Fruit fly (Drosophila melanogaster) whole organism, embryonic: Measurements from ENCODE around the gene foxo.

Source experiments
- Bgb ChIP-seq: fragments of 200-800 bp; sonication (Bioruptor generic); IDR thresholded peaks from 2 replicates; pipeline ENCODE4 v1.3.6; 2022; ENCODE audit warnings: missing biosample characterization, missing genetic modification characterization; ENCODE audit not compliant: partially characterized antibody
- C15 ChIP-seq: fragments of 200-800 bp; sonication (Bioruptor generic); IDR thresholded peaks from 3 replicates; pipeline ENCODE4 v1.3.6; 2022; ENCODE audit warnings: missing biosample characterization, missing genetic modification characterization
- CG10274 ChIP-seq: fragments of 200-800 bp; sonication (Bioruptor generic); optimal IDR thresholded peaks from 3 replicates; lab custom pipeline; 2017; ENCODE audit warnings: missing biosample characterization, mild to moderate bottlenecking, missing genetic modification characterization
- CG10565 ChIP-seq: fragments of 200-800 bp; sonication (Bioruptor generic); optimal IDR thresholded peaks from 3 replicates; lab custom pipeline; 2016; ENCODE audit warnings: missing biosample characterization, mild to moderate bottlenecking, missing genetic modification characterization
- CG10654 ChIP-seq: fragments of 200-800 bp; sonication (Bioruptor generic); optimal IDR thresholded peaks from 2 replicates; lab custom pipeline; 2016; ENCODE audit warnings: missing biosample characterization, missing genetic modification characterization
- CG11247 ChIP-seq: fragments of 200-800 bp; sonication (Bioruptor generic); IDR thresholded peaks from 2 replicates; pipeline ENCODE4 v1.3.6; 2022; ENCODE audit warnings: missing biosample characterization, missing genetic modification characterization
- CG12744 ChIP-seq: fragments of 200-800 bp; sonication (Bioruptor generic); optimal IDR thresholded peaks from 2 replicates; lab custom pipeline; 2016; ENCODE audit warnings: missing biosample characterization, missing genetic modification characterization
- CG13624 ChIP-seq: fragments of 200-800 bp; sonication (Bioruptor generic); optimal IDR thresholded peaks from 2 replicates; lab custom pipeline; 2016; ENCODE audit warnings: missing biosample characterization, missing genetic modification characterization
- CG1603 ChIP-seq: fragments of 200-800 bp; sonication (Bioruptor generic); optimal IDR thresholded peaks from 2 replicates; lab custom pipeline; 2019; ENCODE audit warnings: missing biosample characterization, mild to moderate bottlenecking, missing genetic modification characterization, moderate library complexity
- CG1832 ChIP-seq: fragments of 200-800 bp; sonication (Bioruptor generic); optimal IDR thresholded peaks from 2 replicates; lab custom pipeline; 2017; ENCODE audit warnings: missing biosample characterization, mild to moderate bottlenecking, missing genetic modification characterization, inconsistent platforms
- CG30020 ChIP-seq: fragments of 200-800 bp; optimal IDR thresholded peaks from 2 replicates; lab custom pipeline; 2019; ENCODE audit warnings: missing biosample characterization, mild to moderate bottlenecking, missing genetic modification characterization, moderate library complexity
- CG31441 ChIP-seq: fragments of 200-800 bp; sonication (Bioruptor generic); IDR thresholded peaks from 2 replicates; pipeline ENCODE4 v1.3.6; 2022; ENCODE audit warnings: missing biosample characterization, missing genetic modification characterization
- CG33557 ChIP-seq: fragments of 200-800 bp; sonication (Bioruptor generic); optimal IDR thresholded peaks from 2 replicates; lab custom pipeline; 2019; ENCODE audit warnings: missing biosample characterization, mild to moderate bottlenecking, missing genetic modification characterization, moderate library complexity
- CG3407 ChIP-seq: fragments of 200-800 bp; sonication (Bioruptor generic); optimal IDR thresholded peaks from 2 replicates; lab custom pipeline; 2018; ENCODE audit warnings: missing biosample characterization, mild to moderate bottlenecking, missing genetic modification characterization
- CG34224 ChIP-seq: fragments of 200-800 bp; sonication (Bioruptor generic); IDR thresholded peaks from 3 replicates; pipeline ENCODE4 v1.3.6; 2022; ENCODE audit warnings: missing biosample characterization, missing genetic modification characterization; ENCODE audit not compliant: partially characterized antibody
- CG34376 ChIP-seq: fragments of 200-800 bp; sonication (Bioruptor generic); optimal IDR thresholded peaks from 2 replicates; lab custom pipeline; 2018; ENCODE audit warnings: missing biosample characterization, mild to moderate bottlenecking, missing genetic modification characterization
- CG34422 ChIP-seq: fragments of 200-800 bp; sonication (Bioruptor generic); IDR thresholded peaks from 3 replicates; pipeline ENCODE4 v1.3.6; 2022; ENCODE audit warnings: missing biosample characterization, missing genetic modification characterization
- CG42726 ChIP-seq: fragments of 200-800 bp; sonication (Bioruptor generic); IDR thresholded peaks from 2 replicates; pipeline ENCODE4 v1.3.6; 2022; ENCODE audit warnings: missing biosample characterization, missing genetic modification characterization; ENCODE audit not compliant: partially characterized antibody
- CG4617 ChIP-seq: fragments of 200-800 bp; sonication (Bioruptor generic); optimal IDR thresholded peaks from 3 replicates; lab custom pipeline; 2016; ENCODE audit warnings: missing biosample characterization, missing genetic modification characterization, borderline replicate concordance
- CG4854 ChIP-seq: fragments of 200-800 bp; sonication (Bioruptor generic); optimal IDR thresholded peaks from 2 replicates; lab custom pipeline; 2016; ENCODE audit warnings: missing biosample characterization, missing genetic modification characterization, inconsistent platforms
- CG6683 ChIP-seq: fragments of 200-800 bp; sonication (Bioruptor generic); optimal IDR thresholded peaks from 2 replicates; lab custom pipeline; 2017; ENCODE audit warnings: missing biosample characterization, mild to moderate bottlenecking, missing genetic modification characterization, missing genetic modification reagents
- CG9609 ChIP-seq: fragments of 200-800 bp; sonication (Bioruptor generic); optimal IDR thresholded peaks from 3 replicates; lab custom pipeline; 2016; ENCODE audit warnings: missing biosample characterization, missing genetic modification characterization
- CG9876 ChIP-seq: fragments of 200-800 bp; sonication (Bioruptor generic); optimal IDR thresholded peaks from 2 replicates; lab custom pipeline; 2016; ENCODE audit warnings: missing biosample characterization, missing genetic modification characterization
- CHES-1-like ChIP-seq: fragments of 200-800 bp; sonication (Bioruptor generic); optimal IDR thresholded peaks from 2 replicates; lab custom pipeline; 2016; ENCODE audit warnings: missing biosample characterization, missing genetic modification characterization
- Chrac-16 ChIP-seq: fragments of 200-800 bp; sonication (Bioruptor generic); optimal IDR thresholded peaks from 3 replicates; lab custom pipeline; 2016; ENCODE audit warnings: missing biosample characterization, missing genetic modification characterization
- Dad ChIP-seq: fragments of 200-800 bp; sonication (Bioruptor generic); optimal IDR thresholded peaks from 3 replicates; lab custom pipeline; 2016; ENCODE audit warnings: missing biosample characterization, missing genetic modification characterization
- Doc3 ChIP-seq: fragments of 200-800 bp; sonication (Bioruptor generic); IDR thresholded peaks from 3 replicates; pipeline ENCODE4 v1.3.6; 2022; ENCODE audit warnings: missing biosample characterization, missing genetic modification characterization; ENCODE audit not compliant: partially characterized antibody
- Eip74EF ChIP-seq, 2 experiments: fragments of 200-800 bp in 1 of 2; fragments of >200 bp in 1 of 2; sonication (Bioruptor generic) in 1 of 2; optimal IDR thresholded peaks; 2 replicates each; lab custom pipeline; 2017 to 2019; ENCODE audit warnings: missing biosample characterization in 2 of 2, missing genetic modification characterization in 2 of 2, mild to moderate bottlenecking in 1 of 2, moderate library complexity in 1 of 2
- Elba2 ChIP-seq: fragments of 200-800 bp; sonication (Bioruptor generic); optimal IDR thresholded peaks from 3 replicates; lab custom pipeline; 2016; ENCODE audit warnings: missing biosample characterization, missing genetic modification characterization
- Fer2 ChIP-seq: fragments of 200-800 bp; sonication (Bioruptor generic); optimal IDR thresholded peaks from 2 replicates; lab custom pipeline; 2018; ENCODE audit warnings: missing biosample characterization, mild to moderate bottlenecking, missing genetic modification characterization, moderate library complexity
- H2.0 ChIP-seq: fragments of 200-800 bp; sonication (Bioruptor generic); IDR thresholded peaks from 2 replicates; pipeline ENCODE4 v1.3.6; 2022; ENCODE audit warnings: missing biosample characterization, missing genetic modification characterization
- Myb ChIP-seq: fragments of 200-800 bp; sonication (Bioruptor generic); optimal IDR thresholded peaks from 2 replicates; lab custom pipeline; 2016; ENCODE audit warnings: missing biosample characterization, missing genetic modification characterization
- Oli ChIP-seq: fragments of 200-800 bp; sonication (Bioruptor generic); optimal IDR thresholded peaks from 2 replicates; lab custom pipeline; 2018; ENCODE audit warnings: missing biosample characterization, mild to moderate bottlenecking, missing genetic modification characterization, moderate library complexity
- Six4 ChIP-seq: fragments of 200-800 bp; sonication (Bioruptor generic); optimal IDR thresholded peaks from 2 replicates; lab custom pipeline; 2016; ENCODE audit warnings: missing biosample characterization, missing genetic modification characterization
- Sry-β ChIP-seq: fragments of 200-800 bp; sonication (Bioruptor generic); optimal IDR thresholded peaks from 2 replicates; lab custom pipeline; 2018; ENCODE audit warnings: missing biosample characterization, mild to moderate bottlenecking, missing genetic modification characterization, moderate library complexity
- amos ChIP-seq: fragments of 200-800 bp; sonication (Bioruptor generic); IDR thresholded peaks from 2 replicates; pipeline ENCODE4 v1.3.6; 2022; ENCODE audit warnings: missing biosample characterization, missing genetic modification characterization; ENCODE audit not compliant: partially characterized antibody
- en ChIP-seq: fragments of 200-800 bp; sonication (Bioruptor generic); optimal IDR thresholded peaks from 2 replicates; lab custom pipeline; 2016; ENCODE audit warnings: missing biosample characterization, missing genetic modification characterization
- fu2 ChIP-seq: fragments of 200-800 bp; sonication (Bioruptor generic); optimal IDR thresholded peaks from 2 replicates; lab custom pipeline; 2016; ENCODE audit warnings: missing biosample characterization, missing genetic modification characterization
- gt ChIP-seq: fragments of 200-800 bp; sonication (Bioruptor generic); IDR thresholded peaks from 2 replicates; pipeline ENCODE4 v1.3.6; 2022; ENCODE audit warnings: missing biosample characterization, missing genetic modification characterization
- h ChIP-seq: fragments of >200 bp; optimal IDR thresholded peaks from 2 replicates; lab custom pipeline; 2017
- insv ChIP-seq, 2 experiments: fragments of 200-800 bp; sonication (Bioruptor generic); optimal IDR thresholded peaks; 3 replicates each; lab custom pipeline; 2016 to 2018; ENCODE audit warnings: missing biosample characterization in 2 of 2, missing genetic modification characterization in 2 of 2
- kah ChIP-seq: fragments of 200-800 bp; sonication (Bioruptor generic); optimal IDR thresholded peaks from 2 replicates; lab custom pipeline; 2018; ENCODE audit warnings: missing biosample characterization, mild to moderate bottlenecking, missing genetic modification characterization
- knrl ChIP-seq: fragments of 200-800 bp; sonication (Bioruptor generic); IDR thresholded peaks from 3 replicates; pipeline ENCODE4 v1.3.6; 2022; ENCODE audit warnings: missing biosample characterization, missing genetic modification characterization; ENCODE audit not compliant: partially characterized antibody
- maf-S ChIP-seq: fragments of 200-800 bp; sonication (Bioruptor generic); optimal IDR thresholded peaks from 2 replicates; lab custom pipeline; 2016; ENCODE audit warnings: missing biosample characterization, missing genetic modification characterization
- mam ChIP-seq: fragments of 200-800 bp; sonication (Bioruptor generic); optimal IDR thresholded peaks from 3 replicates; lab custom pipeline; 2016; ENCODE audit warnings: missing biosample characterization, missing genetic modification characterization
- nau ChIP-seq: fragments of 200-800 bp; sonication (Bioruptor generic); optimal IDR thresholded peaks from 3 replicates; lab custom pipeline; 2017; ENCODE audit warnings: missing biosample characterization, mild to moderate bottlenecking, missing genetic modification characterization, missing genetic modification reagents
- nerfin-1 ChIP-seq: fragments of 200-800 bp; sonication (Bioruptor generic); optimal IDR thresholded peaks from 3 replicates; lab custom pipeline; 2019; ENCODE audit warnings: missing biosample characterization, mild to moderate bottlenecking, missing genetic modification characterization, moderate library complexity
- pfk ChIP-seq: fragments of 200-800 bp; sonication (Bioruptor generic); optimal IDR thresholded peaks from 2 replicates; lab custom pipeline; 2018; ENCODE audit warnings: missing biosample characterization, mild to moderate bottlenecking, missing genetic modification characterization, moderate library complexity
- pum ChIP-seq: fragments of 200-800 bp; sonication (Bioruptor generic); optimal IDR thresholded peaks from 2 replicates; lab custom pipeline; 2016; ENCODE audit warnings: missing biosample characterization, missing genetic modification characterization
- sr ChIP-seq: fragments of 200-800 bp; sonication (Bioruptor generic); IDR thresholded peaks from 3 replicates; pipeline ENCODE4 v1.3.6; 2022; ENCODE audit warnings: missing biosample characterization, missing genetic modification characterization
- ttk ChIP-seq: fragments of 200-800 bp; sonication (Bioruptor generic); IDR thresholded peaks from 2 replicates; pipeline ENCODE4 v2.1.2; 2022; ENCODE audit warnings: missing biosample characterization, missing genetic modification characterization

The foxo gene

dm6 chr3R:14095428-14095827 is 38.7 kb downstream of the foxo start (continued):
- TF ChIP-seq Eip74EF (GFP tag; optimal IDR thresholded peaks at IDR 0.05; lab: Kevin White, UChicago) = peak in 1 of 2 experiments; percentile 42
- TF ChIP-seq maf-S = no peak
- TF ChIP-seq knrl (GFP tag; lab: Robert Waterston, UW) = no peak
- no peak for TF ChIP-seq CG33557 (GFP tag; lab: Kevin White, UChicago)
- TF ChIP-seq Myb = no peak
- no peak for TF ChIP-seq CG34224 (GFP tag; lab: Robert Waterston, UW)
- TF ChIP-seq ttk (GFP tag; lab: Robert Waterston, UW) = peak; percentile 31; the same call in 1 of the 2 replicates
- no peak for TF ChIP-seq sr (GFP tag; lab: Robert Waterston, UW)
- TF ChIP-seq Doc3 (GFP tag; lab: Robert Waterston, UW) = no peak
- peak; percentile 21 for TF ChIP-seq Six4
- TF ChIP-seq CG34422 (GFP tag; lab: Robert Waterston, UW) = peak; percentile 66; the same call in 1 of the 3 replicates
- no peak for TF ChIP-seq pum (GFP tag; lab: Kevin White, UChicago)
- TF ChIP-seq h (lab: Kevin White, UChicago) = no peak
- TF ChIP-seq CG9876 (GFP tag; lab: Kevin White, UChicago) = no peak
- no peak for TF ChIP-seq CG1603 (tag; lab: Kevin White, UChicago)
- TF ChIP-seq kah = peak; percentile 17
- no peak for TF ChIP-seq CG34376 (GFP tag; lab: Kevin White, UChicago)
- TF ChIP-seq H2.0 = peak; percentile 44; the same call in 1 of the 2 replicates
- no peak for TF ChIP-seq Dad (GFP tag; lab: Kevin White, UChicago)
- no peak for TF ChIP-seq amos
- TF ChIP-seq en (GFP tag; lab: Kevin White, UChicago) = no peak
- TF ChIP-seq pfk = no peak
- peak; percentile 18 for TF ChIP-seq nerfin-1
- no peak for TF ChIP-seq CG12744 (GFP tag; lab: Kevin White, UChicago)
- TF ChIP-seq CG4617 = no peak
- no peak for TF ChIP-seq Chrac-16 (GFP tag; lab: Kevin White, UChicago)
- TF ChIP-seq CG10565 (GFP tag; lab: Kevin White, UChicago) = no peak
- no peak for TF ChIP-seq Bgb (GFP tag; lab: Robert Waterston, UW)
- no peak for TF ChIP-seq CG10274 (GFP tag; lab: Kevin White, UChicago)
- TF ChIP-seq Elba2 (GFP tag; lab: Kevin White, UChicago) = no peak
- TF ChIP-seq CG31441 (GFP tag; lab: Robert Waterston, UW) = peak; percentile 64
- no peak for TF ChIP-seq CG6683 (GFP tag; lab: Kevin White, UChicago)
- peak; percentile 25 for TF ChIP-seq nau (GFP tag; lab: Kevin White, UChicago)
- no peak for TF ChIP-seq CG42726 (GFP tag; lab: Robert Waterston, UW)
- TF ChIP-seq CG9609 (GFP tag; lab: Kevin White, UChicago) = no peak
- no peak for TF ChIP-seq CHES-1-like
- TF ChIP-seq CG10654 = no peak
- no peak for TF ChIP-seq fu2 (GFP tag; lab: Kevin White, UChicago)
- TF ChIP-seq CG3407 (GFP tag; lab: Kevin White, UChicago) = no peak
- TF ChIP-seq insv (GFP tag; optimal IDR thresholded peaks at IDR 0.05; lab: Kevin White, UChicago) = no peak
- no peak for TF ChIP-seq Sry-β (GFP tag; lab: Kevin White, UChicago)
- no peak for TF ChIP-seq CG30020
- no peak for TF ChIP-seq gt (GFP tag; lab: Robert Waterston, UW)
- no peak for TF ChIP-seq C15 (GFP tag; lab: Robert Waterston, UW)
- TF ChIP-seq Fer2 (tag; lab: Kevin White, UChicago) = no peak
- TF ChIP-seq Oli (tag; lab: Kevin White, UChicago) = peak; percentile 58
- TF ChIP-seq CG4854 = no peak
- no peak for TF ChIP-seq CG1832
- TF ChIP-seq CG11247 (GFP tag; lab: Robert Waterston, UW) = no peak
- peak; percentile 19 for TF ChIP-seq mam (GFP tag; lab: Kevin White, UChicago)
- TF ChIP-seq CG13624 = no peak
